Fruit fly (Drosophila melanogaster) whole organism, prepupa: ENCODE data around the gene CG42464.
A peak's percentile ranks its signal among the peaks of the same experiment; 100 is the strongest.

Experiments
- Blimp-1 ChIP-seq: fragments of 200-800 bp; sonication (Bioruptor generic); optimal IDR thresholded peaks from 3 replicates; lab custom pipeline; 2017; ENCODE audit warnings: missing biosample characterization, missing genetic modification characterization, mild to moderate bottlenecking, moderate library complexity, missing genetic modification reagents
- CG10631 ChIP-seq: fragments of 200-800 bp; sonication (Bioruptor generic); optimal IDR thresholded peaks from 2 replicates; lab custom pipeline; 2016; ENCODE audit warnings: missing biosample characterization, missing genetic modification characterization
- CG10669 ChIP-seq: fragments of 200-800 bp; sonication (Bioruptor generic); optimal IDR thresholded peaks from 3 replicates; lab custom pipeline; 2018; ENCODE audit warnings: missing biosample characterization, mild to moderate bottlenecking, missing genetic modification characterization, moderate library complexity
- CG11294 ChIP-seq: fragments of 200-800 bp; sonication (Bioruptor generic); IDR thresholded peaks from 2 replicates; pipeline ENCODE4 v1.3.6; 2022; ENCODE audit warnings: missing biosample characterization, missing genetic modification characterization
- CG11762 ChIP-seq: fragments of 200-800 bp; sonication (Bioruptor generic); optimal IDR thresholded peaks from 3 replicates; lab custom pipeline; 2016; ENCODE audit warnings: missing biosample characterization, missing genetic modification characterization; ENCODE audit not compliant: insufficient read depth
- CG11902 ChIP-seq: fragments of 200-800 bp; sonication (Bioruptor generic); optimal IDR thresholded peaks from 3 replicates; lab custom pipeline; 2016; ENCODE audit warnings: missing biosample characterization, missing genetic modification characterization
- CG15336 ChIP-seq: fragments of 200-800 bp; sonication (Bioruptor generic); IDR thresholded peaks from 2 replicates; pipeline ENCODE4 v1.3.6; 2022; ENCODE audit warnings: missing biosample characterization, missing genetic modification characterization
- CG1621 ChIP-seq: fragments of 200-800 bp; sonication (Bioruptor generic); optimal IDR thresholded peaks from 3 replicates; lab custom pipeline; 2018; ENCODE audit warnings: missing biosample characterization, mild to moderate bottlenecking, missing genetic modification characterization
- CG16779 ChIP-seq: fragments of 200-800 bp; sonication (Bioruptor generic); optimal IDR thresholded peaks from 3 replicates; lab custom pipeline; 2017; ENCODE audit warnings: missing biosample characterization, mild to moderate bottlenecking, missing genetic modification characterization
- CG3032 ChIP-seq: fragments of 200-800 bp; optimal IDR thresholded peaks from 2 replicates; lab custom pipeline; 2019; ENCODE audit warnings: missing biosample characterization, mild to moderate bottlenecking, missing genetic modification characterization, moderate library complexity
- CG31627 ChIP-seq: fragments of 200-800 bp; sonication (Bioruptor generic); optimal IDR thresholded peaks from 3 replicates; lab custom pipeline; 2016; ENCODE audit warnings: missing biosample characterization, missing genetic modification characterization
- CG34406 ChIP-seq: fragments of 200-800 bp; sonication (Bioruptor generic); optimal IDR thresholded peaks from 3 replicates; lab custom pipeline; 2016; ENCODE audit warnings: missing biosample characterization, missing genetic modification characterization
- CG4318 ChIP-seq: fragments of 200-800 bp; sonication (Bioruptor generic); optimal IDR thresholded peaks from 3 replicates; lab custom pipeline; 2017; ENCODE audit warnings: missing biosample characterization, mild to moderate bottlenecking, missing genetic modification characterization
- CG6792 ChIP-seq: fragments of 200-800 bp; sonication (Bioruptor generic); optimal IDR thresholded peaks from 3 replicates; lab custom pipeline; 2016; ENCODE audit warnings: missing biosample characterization, missing genetic modification characterization
- CG6854 ChIP-seq: fragments of 200-800 bp; sonication (Bioruptor generic); optimal IDR thresholded peaks from 2 replicates; lab custom pipeline; 2017; ENCODE audit warnings: missing biosample characterization, mild to moderate bottlenecking, missing genetic modification characterization
- CG8632 ChIP-seq: fragments of 200-800 bp; sonication (Bioruptor generic); optimal IDR thresholded peaks from 3 replicates; lab custom pipeline; 2016; ENCODE audit warnings: missing biosample characterization, missing genetic modification characterization
- CG9139 ChIP-seq: fragments of 200-800 bp; sonication (Bioruptor generic); optimal IDR thresholded peaks from 3 replicates; lab custom pipeline; 2017; ENCODE audit warnings: missing biosample characterization, mild to moderate bottlenecking, missing genetic modification characterization
- Eip75B ChIP-seq: fragments of 200-800 bp; sonication (Bioruptor generic); optimal IDR thresholded peaks from 3 replicates; lab custom pipeline; 2016; ENCODE audit warnings: missing biosample characterization, missing genetic modification characterization
- Eip78C ChIP-seq: fragments of 200-800 bp; sonication (Bioruptor generic); peaks from one replicate; lab custom pipeline; 2016; ENCODE audit warnings: missing biosample characterization, missing genetic modification characterization
- Eip93F ChIP-seq: fragments of 200-800 bp; sonication (Bioruptor generic); optimal IDR thresholded peaks from 2 replicates; lab custom pipeline; 2016; ENCODE audit warnings: missing biosample characterization, mild to moderate bottlenecking, missing genetic modification characterization
- Ets21C ChIP-seq: fragments of 200-800 bp; sonication (Bioruptor generic); optimal IDR thresholded peaks from 3 replicates; lab custom pipeline; 2016; ENCODE audit warnings: missing biosample characterization, missing genetic modification characterization
- Gug ChIP-seq: fragments of 200-800 bp; sonication (Bioruptor generic); IDR thresholded peaks from 2 replicates; pipeline ENCODE4 v1.3.6; 2022; ENCODE audit warnings: missing biosample characterization, missing genetic modification characterization
- Hr39 ChIP-seq: fragments of 200-800 bp; sonication (Bioruptor generic); optimal IDR thresholded peaks from 2 replicates; lab custom pipeline; 2016; ENCODE audit warnings: missing biosample characterization, missing genetic modification characterization
- Hr4 ChIP-seq: fragments of 200-800 bp; sonication (Bioruptor generic); optimal IDR thresholded peaks from 3 replicates; lab custom pipeline; 2016; ENCODE audit warnings: missing biosample characterization, missing genetic modification characterization
- Lpt ChIP-seq: fragments of 200-800 bp; sonication (Bioruptor generic); optimal IDR thresholded peaks from 3 replicates; lab custom pipeline; 2016; ENCODE audit warnings: missing biosample characterization, missing genetic modification characterization
- OdsH ChIP-seq: fragments of 200-800 bp; sonication (Bioruptor generic); optimal IDR thresholded peaks from 3 replicates; lab custom pipeline; 2016; ENCODE audit warnings: missing biosample characterization, missing genetic modification characterization
- Sox102F ChIP-seq: fragments of 200-800 bp; sonication (Bioruptor generic); optimal IDR thresholded peaks from 2 replicates; lab custom pipeline; 2016; ENCODE audit warnings: missing biosample characterization, mild to moderate bottlenecking, missing genetic modification characterization
- Sox14 ChIP-seq: fragments of 200-800 bp; sonication (Bioruptor generic); optimal IDR thresholded peaks from 3 replicates; lab custom pipeline; 2016; ENCODE audit warnings: missing biosample characterization, missing genetic modification characterization
- Sox15 ChIP-seq: fragments of 200-800 bp; sonication (Bioruptor generic); optimal IDR thresholded peaks from 3 replicates; lab custom pipeline; 2016; ENCODE audit warnings: missing biosample characterization, missing genetic modification characterization
- acj6 ChIP-seq: fragments of 200-800 bp; sonication (Bioruptor generic); optimal IDR thresholded peaks from 3 replicates; lab custom pipeline; 2016; ENCODE audit warnings: missing biosample characterization, missing genetic modification characterization
- dac ChIP-seq: fragments of 200-800 bp; sonication (Bioruptor generic); optimal IDR thresholded peaks from 2 replicates; lab custom pipeline; 2017; ENCODE audit warnings: missing biosample characterization, mild to moderate bottlenecking, missing genetic modification characterization
- dsx ChIP-seq: fragments of 200-800 bp; optimal IDR thresholded peaks from 3 replicates; lab custom pipeline; 2019; ENCODE audit warnings: missing biosample characterization, mild to moderate bottlenecking, missing genetic modification characterization, moderate library complexity; ENCODE audit not compliant: poor library complexity, severe bottlenecking
- eg ChIP-seq: fragments of 200-800 bp; sonication (Bioruptor generic); IDR thresholded peaks from 3 replicates; pipeline ENCODE4 v1.3.6; 2022; ENCODE audit warnings: missing biosample characterization, missing genetic modification characterization
- esn ChIP-seq: fragments of 200-800 bp; sonication (Bioruptor generic); optimal IDR thresholded peaks from 2 replicates; lab custom pipeline; 2016; ENCODE audit warnings: missing biosample characterization, mild to moderate bottlenecking, missing genetic modification characterization, moderate library complexity
- fd59A ChIP-seq: fragments of 200-800 bp; sonication (Bioruptor generic); optimal IDR thresholded peaks from 2 replicates; lab custom pipeline; 2017; ENCODE audit warnings: missing biosample characterization, mild to moderate bottlenecking, missing genetic modification characterization, missing genetic modification reagents
- lz ChIP-seq: fragments of 200-800 bp; sonication (Bioruptor generic); optimal IDR thresholded peaks from 3 replicates; lab custom pipeline; 2016; ENCODE audit warnings: missing biosample characterization, missing genetic modification characterization
- net ChIP-seq: fragments of 200-800 bp; sonication (Bioruptor generic); optimal IDR thresholded peaks from 3 replicates; lab custom pipeline; 2016; ENCODE audit warnings: missing biosample characterization, missing genetic modification characterization
- pdm3 ChIP-seq: fragments of 200-800 bp; sonication (Bioruptor generic); optimal IDR thresholded peaks from 3 replicates; lab custom pipeline; 2016; ENCODE audit warnings: missing biosample characterization, missing genetic modification characterization
- salr ChIP-seq, 2 experiments: fragments of 200-800 bp; sonication (Bioruptor generic); optimal IDR thresholded peaks; 3 replicates each; lab custom pipeline; 2016 to 2018; ENCODE audit warnings: missing biosample characterization in 2 of 2, missing genetic modification characterization in 2 of 2, mild to moderate bottlenecking in 1 of 2
- spab ChIP-seq: fragments of 200-800 bp; sonication (Bioruptor generic); optimal IDR thresholded peaks from 2 replicates; lab custom pipeline; 2017; ENCODE audit warnings: missing biosample characterization, mild to moderate bottlenecking, missing genetic modification characterization, missing genetic modification reagents
- svp ChIP-seq: fragments of 200-800 bp; sonication (Bioruptor generic); peaks from one replicate; lab custom pipeline; 2016; ENCODE audit warnings: missing biosample characterization, missing genetic modification characterization
- topi ChIP-seq: fragments of 200-800 bp; sonication (Bioruptor generic); optimal IDR thresholded peaks from 3 replicates; lab custom pipeline; 2016; ENCODE audit warnings: missing biosample characterization, missing genetic modification characterization
- vri ChIP-seq: fragments of 200-800 bp; sonication (Bioruptor generic); optimal IDR thresholded peaks from 3 replicates; lab custom pipeline; 2016; ENCODE audit warnings: missing biosample characterization, mild to moderate bottlenecking, missing genetic modification characterization

CG42464 gene

DNA sequence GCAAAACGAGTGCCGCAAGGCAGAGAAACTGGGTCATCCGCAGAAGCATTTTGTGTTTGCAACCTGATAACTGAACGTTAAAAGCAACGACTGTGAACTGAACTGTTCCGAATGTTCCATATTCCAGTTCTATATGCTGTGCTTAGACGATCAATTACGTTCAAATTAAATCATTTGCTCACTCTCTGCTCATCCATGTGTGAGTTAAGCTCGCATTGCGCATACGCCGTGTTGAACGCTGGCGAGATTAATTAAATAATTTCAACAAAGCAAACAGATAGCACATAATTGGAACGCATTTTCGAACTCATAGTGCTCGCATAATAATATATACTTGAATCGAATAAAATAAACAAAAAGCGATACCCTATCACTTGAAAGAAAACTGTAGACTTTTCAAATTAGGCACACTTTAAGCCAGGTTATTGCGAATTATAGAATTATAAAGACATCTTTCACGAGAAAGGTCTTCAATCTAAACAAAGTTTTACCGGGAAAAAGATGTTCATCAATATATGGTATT is at the start of gene CG42464, which contains the start of gene CG10031:
CG42464 (plus strand) TSS at position 473 of the 523 bp plus-strand sequence.
CG10031 (minus strand) TSS at position 101 of the 523 bp plus-strand sequence.
- no peak for TF ChIP-seq salr (GFP tag; optimal IDR thresholded peaks at IDR 0.05; lab: Kevin White, UChicago)
- TF ChIP-seq Gug (GFP tag; lab: Robert Waterston, UW), result no peak
- no peak for TF ChIP-seq Eip78C (GFP tag; lab: Kevin White, UChicago)
- no peak for TF ChIP-seq dsx (GFP tag; lab: Kevin White, UChicago)
- TF ChIP-seq vri (GFP tag; lab: Kevin White, UChicago), result no peak
- TF ChIP-seq CG4318 (GFP tag; lab: Kevin White, UChicago), result no peak
- no peak for TF ChIP-seq Hr4 (GFP tag; lab: Kevin White, UChicago)
- TF ChIP-seq CG11902 (GFP tag; lab: Kevin White, UChicago), result no peak
- TF ChIP-seq CG16779 (tag; lab: Kevin White, UChicago), result no peak
- no peak for TF ChIP-seq CG9139 (GFP tag; lab: Kevin White, UChicago)
- TF ChIP-seq acj6 (GFP tag; lab: Kevin White, UChicago), result no peak
- TF ChIP-seq CG34406, result no peak
- TF ChIP-seq fd59A (GFP tag; lab: Kevin White, UChicago), result no peak
- no peak for TF ChIP-seq CG10631 (GFP tag; lab: Kevin White, UChicago)

DNA sequence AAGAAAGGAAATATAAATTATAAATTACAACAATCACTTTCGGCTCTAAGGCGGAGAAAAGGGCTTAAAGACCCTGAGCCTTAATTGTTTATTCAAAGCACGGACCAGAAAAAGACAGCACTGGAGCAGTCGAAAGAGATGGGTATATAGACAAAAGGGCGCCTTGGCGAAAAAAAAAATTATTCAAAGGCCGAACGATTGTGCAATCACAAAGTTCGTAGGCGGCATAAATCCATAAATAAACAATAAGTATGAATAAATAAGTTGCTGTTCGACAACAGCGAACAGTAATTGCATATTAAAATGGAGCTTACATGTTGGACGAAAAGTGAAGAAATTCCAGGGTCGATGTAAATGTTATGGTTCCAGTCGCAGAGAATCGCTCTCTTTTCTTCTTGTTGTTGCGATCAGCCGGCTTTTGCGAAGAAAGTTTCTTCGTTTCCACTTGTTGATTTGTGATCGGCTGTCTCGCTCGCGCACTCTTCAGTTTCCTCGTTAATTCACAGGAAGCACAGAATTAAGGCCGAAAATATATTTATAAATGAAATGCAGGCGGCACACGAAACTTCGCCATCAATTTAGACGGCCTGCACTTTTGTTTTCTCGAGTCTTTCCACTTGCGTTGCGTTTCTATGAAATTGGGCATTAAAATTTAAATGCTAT is 44.2 kb upstream of the CG42464 start:
- TF ChIP-seq svp (GFP tag; lab: Kevin White, UChicago) (peak; percentile 47), vri (GFP tag; lab: Kevin White, UChicago) (peak; percentile 16), dsx (GFP tag; lab: Kevin White, UChicago) (no peak)

DNA sequence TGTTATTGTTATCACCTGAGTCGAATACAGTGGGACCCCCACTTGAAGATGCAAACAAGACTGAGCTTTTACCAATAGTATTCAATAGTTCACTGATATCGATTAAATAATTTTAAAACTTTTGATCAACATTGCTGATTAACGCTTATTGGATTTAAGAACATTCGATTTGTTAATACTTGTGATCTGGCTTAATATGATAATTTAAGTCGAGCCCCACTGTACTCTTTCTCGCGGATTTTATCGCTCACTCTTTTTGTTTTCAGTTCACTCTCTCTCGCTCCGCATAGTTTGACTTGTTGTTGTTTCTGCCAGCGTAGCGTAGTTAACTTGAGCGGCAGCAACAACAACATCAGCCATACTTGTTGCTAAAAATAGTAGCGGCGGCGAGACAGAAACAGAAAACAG is 43.6 kb upstream of the CG42464 start:
- TF ChIP-seq CG11902 (GFP tag; lab: Kevin White, UChicago) (peak; percentile 98), pdm3 (GFP tag; lab: Kevin White, UChicago) (peak; percentile 99), salr (GFP tag; optimal IDR thresholded peaks at IDR 0.05; lab: Kevin White, UChicago) (peak; percentile 97 to 98), Sox102F (peak; percentile 99), Ets21C (peak; percentile 98), CG31627 (peak; percentile 99), CG1621 (tag; lab: Kevin White, UChicago) (peak; percentile 98), acj6 (GFP tag; lab: Kevin White, UChicago) (peak; percentile 99), lz (GFP tag; lab: Kevin White, UChicago) (peak; percentile 99), CG10669 (GFP tag; lab: Kevin White, UChicago) (peak; percentile 99), CG6792 (GFP tag; lab: Kevin White, UChicago) (peak; percentile 99), CG6854 (GFP tag; lab: Kevin White, UChicago) (peak; percentile 99), net (peak; percentile 99), spab (GFP tag; lab: Kevin White, UChicago) (peak; percentile 98), CG11294 (peak; percentile 97), Eip75B (peak; percentile 99), CG16779 (tag; lab: Kevin White, UChicago) (peak; percentile 98), vri (GFP tag; lab: Kevin White, UChicago) (peak; percentile 99), dac (GFP tag; lab: Kevin White, UChicago) (peak; percentile 96), Sox14 (GFP tag; lab: Kevin White, UChicago) (peak; percentile 99), esn (GFP tag; lab: Kevin White, UChicago) (peak; percentile 99), svp (GFP tag; lab: Kevin White, UChicago) (peak; percentile 100), CG8632 (GFP tag; lab: Kevin White, UChicago) (peak; percentile 99), Eip78C (GFP tag; lab: Kevin White, UChicago) (peak; percentile 100), CG11762 (GFP tag; lab: Kevin White, UChicago) (peak; percentile 99), Hr4 (GFP tag; lab: Kevin White, UChicago) (peak; percentile 99), Hr39 (peak; percentile 99), Lpt (GFP tag; lab: Kevin White, UChicago) (peak; percentile 98), Blimp-1 (peak; percentile 94), CG9139 (GFP tag; lab: Kevin White, UChicago) (peak; percentile 98), Sox15 (peak; percentile 98), topi (GFP tag; lab: Kevin White, UChicago) (peak; percentile 99), CG34406 (peak; percentile 99), CG3032 (tag; lab: Kevin White, UChicago) (peak; percentile 98), OdsH (GFP tag; lab: Kevin White, UChicago) (peak; percentile 99), Eip93F (GFP tag; lab: Kevin White, UChicago) (peak; percentile 98), CG15336 (peak; percentile 100), eg (GFP tag; lab: Robert Waterston, UW) (peak; percentile 99)
